Worm (Caenorhabditis elegans) whole organism, L1 larva: Measurements from ENCODE around the gene F23D12.10.

Source experiments
- alr-1 ChIP-seq: fragments of 200-800 bp; sonication (Bioruptor generic); optimal IDR thresholded peaks from 2 replicates; lab custom pipeline; 2018; ENCODE audit warnings: borderline replicate concordance, mild to moderate bottlenecking, missing genetic modification characterization, missing compliant biosample characterization
- ceh-63 ChIP-seq: fragments of 200-800 bp; sonication (Bioruptor generic); optimal IDR thresholded peaks from 2 replicates; lab custom pipeline; 2018; ENCODE audit warnings: mild to moderate bottlenecking, missing genetic modification characterization, missing compliant biosample characterization
- ceh-82 ChIP-seq, 3 experiments: fragments of 150-350 bp in 1 of 3; sonication (generic microtip) in 2 of 3; optimal IDR thresholded peaks; 2 replicates each; lab custom pipeline; 2014 to 2017; ENCODE audit warnings: missing biosample characterization in 3 of 3, missing genetic modification characterization in 3 of 3
- ces-1 ChIP-seq: fragments of 150-350 bp; optimal IDR thresholded peaks from 2 replicates; lab custom pipeline; 2014; ENCODE audit warnings: missing biosample characterization, missing genetic modification reagents, missing genetic modification characterization
- dpl-1 ChIP-seq, 3 experiments: fragments of 150-350 bp in 2 of 3; sonication (generic microtip) in 1 of 3; optimal IDR thresholded peaks; 2 replicates each; lab custom pipeline; 2014 to 2017; ENCODE audit warnings: missing biosample characterization in 3 of 3, missing genetic modification characterization in 3 of 3, missing genetic modification reagents in 3 of 3
- dsc-1 ChIP-seq: sonication (generic microtip); optimal IDR thresholded peaks from 2 replicates; lab custom pipeline; 2016; ENCODE audit warnings: mild to moderate bottlenecking, missing genetic modification characterization, missing compliant biosample characterization
- efl-1 ChIP-seq, 4 experiments: fragments of 150-350 bp; optimal IDR thresholded peaks in 3 of 4; peaks in 1 of 4; 1 replicate in 1 of 4; 2 replicates in 3 of 4; lab custom pipeline; 2014; ENCODE audit warnings: missing biosample characterization in 2 of 4, missing genetic modification characterization in 2 of 4, missing genetic modification reagents in 2 of 4
- egl-27 ChIP-seq, 2 experiments: fragments of 150-350 bp in 1 of 2; sonication (generic microtip); optimal IDR thresholded peaks; 3 replicates each; lab custom pipeline; 2017 to 2018; ENCODE audit warnings: missing biosample characterization in 2 of 2, missing genetic modification characterization in 2 of 2, missing genetic modification reagents in 2 of 2
- elt-2 ChIP-seq: sonication (generic microtip); optimal IDR thresholded peaks from 2 replicates; lab custom pipeline; 2016; ENCODE audit warnings: missing genetic modification characterization, mild to moderate bottlenecking, inconsistent platforms, missing compliant biosample characterization, missing genetic modification reagents
- elt-3 ChIP-seq, 6 experiments: fragments of 150-350 bp in 1 of 6; sonication (generic microtip); optimal IDR thresholded peaks; 2 replicates each; lab custom pipeline; 2017 to 2018; ENCODE audit warnings: missing biosample characterization in 6 of 6, missing genetic modification characterization in 6 of 6, inconsistent platforms in 1 of 6
- ets-5 ChIP-seq: fragments of 200-800 bp; sonication (Bioruptor generic); IDR thresholded peaks from 2 replicates; pipeline ENCODE4 v1.3.6; 2022; ENCODE audit warnings: missing genetic modification characterization, missing compliant biosample characterization
- fkh-8 ChIP-seq: sonication (generic microtip); optimal IDR thresholded peaks from 2 replicates; lab custom pipeline; 2016; ENCODE audit warnings: mild to moderate bottlenecking, missing genetic modification characterization, missing compliant biosample characterization
- grh-1 ChIP-seq: fragments of 200-800 bp; sonication (Bioruptor generic); IDR thresholded peaks from 2 replicates; pipeline ENCODE4 v1.3.6; 2022; ENCODE audit warnings: missing genetic modification reagents, missing genetic modification characterization, missing compliant biosample characterization
- hlh-4 ChIP-seq: sonication (generic microtip); optimal IDR thresholded peaks from 2 replicates; lab custom pipeline; 2016; ENCODE audit warnings: mild to moderate bottlenecking, missing genetic modification characterization, missing compliant biosample characterization
- hpl-2 ChIP-seq: fragments of 150-350 bp; optimal IDR thresholded peaks from 2 replicates; lab custom pipeline; 2014; ENCODE audit warnings: missing biosample characterization, missing genetic modification reagents, missing genetic modification characterization
- mab-9 ChIP-seq: fragments of 200-800 bp; sonication (Bioruptor generic); IDR thresholded peaks from 2 replicates; pipeline ENCODE4 v1.3.6; 2022; ENCODE audit warnings: missing genetic modification reagents, missing genetic modification characterization, missing compliant biosample characterization
- mdl-1 ChIP-seq, 2 experiments: fragments of 150-350 bp; optimal IDR thresholded peaks; 2 replicates each; lab custom pipeline; 2014 to 2017; ENCODE audit warnings: missing biosample characterization in 2 of 2, missing genetic modification characterization in 2 of 2, inconsistent platforms in 1 of 2
- mef-2 ChIP-seq: fragments of 150-350 bp; optimal IDR thresholded peaks from 2 replicates; lab custom pipeline; 2014; ENCODE audit warnings: missing biosample characterization, missing genetic modification characterization
- nhr-12 ChIP-seq: sonication (generic microtip); optimal IDR thresholded peaks from 2 replicates; lab custom pipeline; 2017; ENCODE audit warnings: missing biosample characterization, missing genetic modification characterization
- nhr-19 ChIP-seq: fragments of 200-800 bp; sonication (Bioruptor generic); conservative IDR thresholded peaks from 2 replicates; pipeline ENCODE4 v1.3.6; 2022; ENCODE audit warnings: missing genetic modification characterization, missing compliant biosample characterization
- nhr-237 ChIP-seq: fragments of 150-350 bp; optimal IDR thresholded peaks from 2 replicates; lab custom pipeline; 2014; ENCODE audit warnings: missing biosample characterization, missing genetic modification characterization
- nhr-71 ChIP-seq: sonication (generic microtip); optimal IDR thresholded peaks from 2 replicates; lab custom pipeline; 2016; ENCODE audit warnings: mild to moderate bottlenecking, missing genetic modification characterization, moderate library complexity, missing compliant biosample characterization
- nhr-76 ChIP-seq: sonication (generic microtip); optimal IDR thresholded peaks from 2 replicates; lab custom pipeline; 2017; ENCODE audit warnings: missing biosample characterization, missing genetic modification characterization
- nhr-77 ChIP-seq: fragments of 150-350 bp; optimal IDR thresholded peaks from 2 replicates; lab custom pipeline; 2014; ENCODE audit warnings: missing biosample characterization, missing genetic modification characterization
- nhr-85 ChIP-seq: sonication (generic microtip); peaks from one replicate; lab custom pipeline; 2016; ENCODE audit warnings: missing genetic modification characterization, inconsistent platforms, missing compliant biosample characterization
- pag-3 ChIP-seq: sonication (generic microtip); optimal IDR thresholded peaks from 2 replicates; lab custom pipeline; 2017; ENCODE audit warnings: missing genetic modification characterization, mild to moderate bottlenecking, missing compliant biosample characterization, antibody characterized with exemption, borderline replicate concordance; ENCODE audit not compliant: insufficient read depth
- pqm-1 ChIP-seq: sonication (generic microtip); optimal IDR thresholded peaks from 3 replicates; lab custom pipeline; 2017; ENCODE audit warnings: missing biosample characterization, missing genetic modification characterization
- skn-1 ChIP-seq: fragments of 150-350 bp; optimal IDR thresholded peaks from 2 replicates; lab custom pipeline; 2014; ENCODE audit warnings: missing biosample characterization, missing genetic modification characterization
- snu-23 ChIP-seq: sonication (generic microtip); optimal IDR thresholded peaks from 2 replicates; lab custom pipeline; 2016; ENCODE audit warnings: missing genetic modification characterization, missing compliant biosample characterization
- sup-37 ChIP-seq: fragments of 200-800 bp; sonication (Bioruptor generic); optimal IDR thresholded peaks from 2 replicates; lab custom pipeline; 2018; ENCODE audit warnings: mild to moderate bottlenecking, missing genetic modification characterization, missing compliant biosample characterization
- swsn-7 ChIP-seq: sonication (generic microtip); optimal IDR thresholded peaks from 2 replicates; lab custom pipeline; 2016; ENCODE audit warnings: missing genetic modification characterization, missing compliant biosample characterization
- tbx-2 ChIP-seq: sonication (generic microtip); optimal IDR thresholded peaks from 2 replicates; lab custom pipeline; 2016; ENCODE audit warnings: missing genetic modification characterization, missing compliant biosample characterization
- tlp-1 ChIP-seq: fragments of 150-350 bp; optimal IDR thresholded peaks from 2 replicates; lab custom pipeline; 2014; ENCODE audit warnings: missing biosample characterization, missing genetic modification characterization
- unc-62 ChIP-seq: fragments of 150-350 bp; optimal IDR thresholded peaks from 2 replicates; lab custom pipeline; 2014; ENCODE audit warnings: missing biosample characterization, missing genetic modification reagents, missing genetic modification characterization
- unc-86 ChIP-seq: sonication (generic microtip); optimal IDR thresholded peaks from 2 replicates; lab custom pipeline; 2016; ENCODE audit warnings: missing genetic modification characterization, missing compliant biosample characterization
- vab-15 ChIP-seq: sonication (generic microtip); optimal IDR thresholded peaks from 2 replicates; lab custom pipeline; 2017; ENCODE audit warnings: missing genotype, mild to moderate bottlenecking, missing genetic modification characterization, missing compliant biosample characterization

The F23D12.10 gene

DNA sequence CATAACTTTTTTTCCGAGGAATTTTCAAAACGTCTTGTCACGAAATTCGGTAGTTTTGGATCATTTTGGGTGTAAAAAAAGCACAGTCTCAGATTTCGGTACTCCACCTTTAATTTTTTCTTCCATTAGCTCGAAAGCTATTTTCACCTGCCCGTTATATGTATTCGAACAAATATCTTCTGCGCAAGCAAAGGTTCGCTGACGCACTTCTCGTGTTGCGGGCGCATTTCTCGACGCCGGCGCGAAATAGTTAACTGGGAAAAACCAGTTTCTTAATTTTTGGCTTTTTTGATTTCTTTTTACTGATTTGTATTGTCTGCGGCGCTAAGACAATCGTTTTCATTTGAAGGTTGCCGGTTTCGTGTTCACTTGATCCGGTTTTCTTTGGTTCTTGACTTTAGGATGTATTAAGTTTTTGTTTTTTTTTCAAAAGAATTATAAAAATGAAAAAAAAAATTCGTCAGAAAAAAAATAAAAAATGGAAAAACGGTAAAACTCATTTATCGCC lies 20.2 kb upstream of the F23D12.10 start (continued):
- no peak for TF ChIP-seq swsn-7
- no peak for TF ChIP-seq ceh-82 (tag; optimal IDR thresholded peaks at IDR 0.05; lab: Kevin White, UChicago)
- no peak for TF ChIP-seq ets-5 (GFP tag; lab: Robert Waterston, UW)
- TF ChIP-seq nhr-76: no peak
- no peak for TF ChIP-seq unc-62 (GFP tag; lab: Kevin White, UChicago)
- peak; percentile 63 for TF ChIP-seq nhr-85
- peak; percentile 49 for TF ChIP-seq grh-1 (GFP tag; lab: Robert Waterston, UW)
- no peak for TF ChIP-seq mdl-1 (tag; optimal IDR thresholded peaks at IDR 0.05; lab: Kevin White, UChicago)
- no peak for TF ChIP-seq ces-1
- no peak for TF ChIP-seq mab-9 (GFP tag; lab: Robert Waterston, UW)
- no peak for TF ChIP-seq tbx-2 (tag; lab: Kevin White, UChicago)
- TF ChIP-seq dpl-1 (GFP tag; optimal IDR thresholded peaks at IDR 0.05; lab: Kevin White, UChicago): peak; percentile 10 to 34 (median 16)
- TF ChIP-seq ceh-63: no peak
- TF ChIP-seq unc-86: no peak
- TF ChIP-seq pqm-1: no peak
- no peak for TF ChIP-seq hlh-4 (tag; lab: Kevin White, UChicago)
- peak in 1 of 2 experiments; percentile 63 for TF ChIP-seq efl-1 (optimal IDR thresholded peaks at IDR 0.05; lab: Kevin White, UChicago)
- peak in 1 of 2 experiments; percentile 33 for TF ChIP-seq efl-1 (GFP tag; optimal IDR thresholded peaks at IDR 0.05 in 1 of 2; lab: Kevin White, UChicago)
- no peak for TF ChIP-seq mef-2 (tag; lab: Kevin White, UChicago)
- TF ChIP-seq vab-15 (tag; lab: Kevin White, UChicago): no peak
- no peak for TF ChIP-seq alr-1 (tag; lab: Kevin White, UChicago)
- no peak for TF ChIP-seq nhr-19 (GFP tag; lab: Robert Waterston, UW)

DNA sequence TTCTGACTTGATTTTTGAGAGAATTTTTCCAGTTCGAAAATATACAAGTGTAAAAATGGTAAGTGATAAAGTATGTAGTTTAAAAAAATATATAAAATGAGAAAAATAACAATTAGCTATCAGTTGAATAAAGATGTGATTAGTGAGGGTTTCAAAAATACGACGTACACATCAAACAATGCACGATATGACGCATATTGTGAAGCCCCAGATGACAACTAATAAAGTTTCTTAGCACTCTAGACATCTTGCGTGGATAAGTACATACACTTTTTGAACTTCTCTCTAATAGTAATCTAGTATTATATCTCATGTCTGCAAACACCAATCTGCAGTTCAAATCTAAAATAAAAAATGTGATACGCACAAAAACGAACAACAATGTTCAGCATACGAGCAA lies 14.9 kb upstream of the F23D12.10 start:
- TF ChIP-seq efl-1 (optimal IDR thresholded peaks at IDR 0.05; lab: Kevin White, UChicago) (no peak), efl-1 (GFP tag; optimal IDR thresholded peaks at IDR 0.05 in 1 of 2; lab: Kevin White, UChicago) (peak in 1 of 2 experiments; percentile 62), nhr-237 (tag; lab: Kevin White, UChicago) (no peak)
- TF ChIP-seq, all 84 proteins: peak for 1

ce11 chrX:14428052-14428451 lies 12.5 kb upstream of the F23D12.10 start, which contains the start of gene F23D12.1:
Gene F23D12.1, minus strand, starts transcription at chrX:14428152.
- TF ChIP-seq skn-1 (no peak), elt-2 (tag; lab: Kevin White, UChicago) (no peak), nhr-77 (tag; lab: Kevin White, UChicago) (no peak), sup-37 (GFP tag; lab: Kevin White, UChicago) (no peak), hpl-2 (GFP tag; lab: Kevin White, UChicago) (no peak), egl-27 (tag; optimal IDR thresholded peaks at IDR 0.05; lab: Kevin White, UChicago) (no peak)

DNA sequence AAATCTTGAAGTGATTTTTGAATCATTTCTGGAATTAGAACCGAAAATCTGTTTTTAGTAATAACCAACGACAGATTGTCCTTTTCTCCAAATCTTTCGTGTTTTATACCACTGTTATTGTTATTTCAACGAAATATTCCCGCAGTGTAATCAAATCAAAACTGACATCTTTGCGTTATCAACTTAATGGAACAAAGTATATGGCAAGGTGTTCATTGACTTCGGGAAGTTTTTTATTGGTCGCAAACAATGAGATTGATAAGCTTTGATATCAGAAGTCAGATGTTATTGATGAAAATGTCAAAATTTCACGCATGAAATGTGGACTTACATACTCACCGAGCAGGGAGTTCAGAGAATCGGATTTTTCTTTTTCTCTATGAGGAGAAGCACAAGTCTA lies 9.1 kb upstream of the F23D12.10 start, which contains the start of gene F23D12.11:
F23D12.11 (minus strand) TSS at position 79 of the 400 bp plus-strand sequence.
- TF ChIP-seq elt-3 (tag; optimal IDR thresholded peaks at IDR 0.05; lab: Kevin White, UChicago): peak in 1 of 6 experiments; percentile 71
- TF ChIP-seq mab-9 (GFP tag; lab: Robert Waterston, UW): no peak

DNA sequence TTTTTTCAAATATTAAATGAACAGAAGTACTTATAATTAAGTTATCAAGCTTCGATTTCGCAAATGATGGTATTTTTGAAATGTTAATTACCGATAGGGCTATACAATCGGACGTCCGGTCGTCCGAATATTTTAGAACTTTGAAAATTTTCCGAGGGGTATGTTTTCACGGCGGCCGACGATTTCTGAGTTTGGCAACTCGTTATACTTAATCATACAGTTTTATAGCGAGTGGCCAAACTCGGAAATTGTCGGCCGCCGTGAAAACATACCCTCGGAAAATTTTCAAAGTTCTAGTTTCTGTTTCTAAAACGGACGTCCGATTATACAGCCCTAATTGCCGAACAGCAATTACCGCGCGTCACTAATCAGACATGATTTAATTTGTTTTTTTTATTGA lies 8.6 kb upstream of the F23D12.10 start:
- no peak for TF ChIP-seq dsc-1 (tag; lab: Kevin White, UChicago)
- TF ChIP-seq nhr-71 (tag; lab: Kevin White, UChicago): no peak
- TF ChIP-seq snu-23 (GFP tag; lab: Kevin White, UChicago): no peak
- no peak for TF ChIP-seq pag-3 (tag; lab: Kevin White, UChicago)
- TF ChIP-seq fkh-8 (tag; lab: Kevin White, UChicago): no peak
- no peak for TF ChIP-seq elt-3 (tag; optimal IDR thresholded peaks at IDR 0.05; lab: Kevin White, UChicago)
- TF ChIP-seq nhr-12 (tag; lab: Kevin White, UChicago): no peak
- TF ChIP-seq tlp-1 (tag; lab: Kevin White, UChicago): no peak
